Worm (Caenorhabditis elegans) whole organism, L4 larva: ENCODE measurements around the gene ZK632.4.
A peak's percentile ranks its signal among the peaks of the same experiment; 100 is the strongest.

Source experiments
- ces-1 ChIP-seq: fragments of 150-350 bp; sonication (generic microtip); optimal IDR thresholded peaks from 4 replicates; lab custom pipeline; 2014; ENCODE audit warnings: missing biosample characterization, missing genetic modification reagents, missing genetic modification characterization
- dmd-9 ChIP-seq: fragments of 200-800 bp; sonication (Bioruptor generic); IDR thresholded peaks from 2 replicates; pipeline ENCODE4 v1.3.6; 2022; ENCODE audit warnings: missing genetic modification reagents, missing genetic modification characterization, missing compliant biosample characterization
- mdl-1 ChIP-seq, 2 experiments: fragments of 150-350 bp in 1 of 2; sonication (generic microtip) in 1 of 2; optimal IDR thresholded peaks; 2 replicates each; lab custom pipeline; 2014 to 2017; ENCODE audit warnings: missing biosample characterization in 2 of 2, missing genetic modification characterization in 2 of 2
- nhr-6 ChIP-seq: fragments of 150-350 bp; optimal IDR thresholded peaks from 2 replicates; lab custom pipeline; 2014; ENCODE audit warnings: missing biosample characterization, missing genetic modification characterization
- pha-4 ChIP-seq, 2 experiments: fragments of 150-350 bp in 1 of 2; fragments of 200-800 bp in 1 of 2; sonication (Bioruptor generic) in 1 of 2; IDR thresholded peaks in 1 of 2; optimal IDR thresholded peaks in 1 of 2; 2 replicates each; pipeline versions ENCODE4 v1.3.6 to Lab custom; 2014 to 2022; ENCODE audit warnings: missing genetic modification characterization in 2 of 2, missing genetic modification reagents in 2 of 2, missing biosample characterization in 1 of 2, missing compliant biosample characterization in 1 of 2
- sdz-12 ChIP-seq: fragments of 200-800 bp; sonication (Bioruptor generic); optimal IDR thresholded peaks from 2 replicates; lab custom pipeline; 2018; ENCODE audit warnings: mild to moderate bottlenecking, missing genetic modification characterization, missing compliant biosample characterization
- snpc-1.2 ChIP-seq: fragments of 200-800 bp; sonication (Bioruptor generic); IDR thresholded peaks from 2 replicates; pipeline ENCODE4 v1.3.6; 2022; ENCODE audit warnings: missing genetic modification reagents, missing genetic modification characterization, missing compliant biosample characterization
- ztf-7 ChIP-seq: fragments of 150-350 bp; optimal IDR thresholded peaks from 2 replicates; lab custom pipeline; 2014; ENCODE audit warnings: missing biosample characterization, missing genetic modification characterization

ce11 chrIII:9827163-9827951 is 20.1 kb upstream of the ZK632.4 start, which contains the start of the genes ZK632.10 and ZK632.11:
- TF ChIP-seq mdl-1 (tag; optimal IDR thresholded peaks at IDR 0.05; lab: Kevin White, UChicago) (peak; percentile 35 to 72), pha-4 (GFP tag; IDR thresholded peaks at IDR 0.05; lab: Robert Waterston, UW) (no peak), pha-4 (tag; optimal IDR thresholded peaks at IDR 0.05; lab: Kevin White, UChicago) (peak; percentile 87), dmd-9 (no peak), snpc-1.2 (GFP tag; lab: Robert Waterston, UW) (no peak), ces-1 (GFP tag; lab: Kevin White, UChicago) (no peak), ztf-7 (peak; percentile 28), sdz-12 (no peak), nhr-6 (no peak)
